Fruit fly (Drosophila melanogaster) whole organism, embryonic: Measurements from ENCODE around the gene CG9747.
A peak's percentile ranks its signal among the peaks of the same experiment; 100 is the strongest.

Experiments used
- ATbp ChIP-seq: fragments of 200-800 bp; sonication (Bioruptor generic); optimal IDR thresholded peaks from 2 replicates; lab custom pipeline; 2017; ENCODE audit warnings: missing biosample characterization, mild to moderate bottlenecking, missing genetic modification characterization, missing genetic modification reagents
- CG10209 ChIP-seq: fragments of 200-800 bp; sonication (Bioruptor generic); optimal IDR thresholded peaks from 3 replicates; lab custom pipeline; 2017; ENCODE audit warnings: missing biosample characterization, mild to moderate bottlenecking, missing genetic modification characterization, missing genetic modification reagents
- CG12071 ChIP-seq: fragments of 200-800 bp; sonication (Bioruptor generic); optimal IDR thresholded peaks from 3 replicates; lab custom pipeline; 2018; ENCODE audit warnings: missing biosample characterization, mild to moderate bottlenecking, missing genetic modification characterization
- CG12659 ChIP-seq: fragments of 200-800 bp; sonication (Bioruptor generic); optimal IDR thresholded peaks from 3 replicates; lab custom pipeline; 2017; ENCODE audit warnings: mild to moderate bottlenecking, missing biosample characterization, missing genetic modification reagents, missing genetic modification characterization
- CG12769 ChIP-seq: fragments of 200-800 bp; sonication (Bioruptor generic); optimal IDR thresholded peaks from 2 replicates; lab custom pipeline; 2019; ENCODE audit warnings: missing biosample characterization, mild to moderate bottlenecking, missing genetic modification characterization, moderate library complexity
- CG14860 ChIP-seq: fragments of 200-800 bp; sonication (Bioruptor generic); IDR thresholded peaks from 3 replicates; pipeline ENCODE4 v1.3.6; 2022; ENCODE audit warnings: missing biosample characterization, missing genetic modification characterization; ENCODE audit not compliant: partially characterized antibody
- CG15514 ChIP-seq: fragments of 200-800 bp; sonication (Bioruptor generic); optimal IDR thresholded peaks from 3 replicates; lab custom pipeline; 2017; ENCODE audit warnings: missing biosample characterization, missing genetic modification characterization, mild to moderate bottlenecking, moderate library complexity, missing genetic modification reagents
- CG16813 ChIP-seq: fragments of 200-800 bp; sonication (Bioruptor generic); IDR thresholded peaks from 3 replicates; pipeline ENCODE4 v1.3.6; 2022; ENCODE audit warnings: missing biosample characterization, missing genetic modification characterization; ENCODE audit not compliant: partially characterized antibody
- CG17612 ChIP-seq: fragments of 200-800 bp; sonication (Bioruptor generic); IDR thresholded peaks from 2 replicates; pipeline ENCODE4 v1.3.6; 2022; ENCODE audit warnings: missing biosample characterization, missing genetic modification characterization
- CG17802 ChIP-seq: fragments of 200-800 bp; sonication (Bioruptor generic); optimal IDR thresholded peaks from 2 replicates; lab custom pipeline; 2018; ENCODE audit warnings: missing biosample characterization, mild to moderate bottlenecking, missing genetic modification characterization, moderate library complexity
- CG2199 ChIP-seq: fragments of 200-800 bp; sonication (Bioruptor generic); IDR thresholded peaks from 3 replicates; pipeline ENCODE4 v1.3.6; 2022; ENCODE audit warnings: missing biosample characterization, missing genetic modification characterization
- CG32767 ChIP-seq: fragments of 200-800 bp; sonication (Bioruptor generic); IDR thresholded peaks from 2 replicates; pipeline ENCODE4 v1.3.6; 2022; ENCODE audit warnings: missing biosample characterization, missing genetic modification characterization
- CG33213 ChIP-seq: fragments of 200-800 bp; sonication (Bioruptor generic); optimal IDR thresholded peaks from 3 replicates; lab custom pipeline; 2016; ENCODE audit warnings: missing biosample characterization, missing genetic modification characterization
- CG34376 ChIP-seq: fragments of 200-800 bp; sonication (Bioruptor generic); optimal IDR thresholded peaks from 2 replicates; lab custom pipeline; 2018; ENCODE audit warnings: missing biosample characterization, mild to moderate bottlenecking, missing genetic modification characterization
- CG3726 ChIP-seq: fragments of 200-800 bp; sonication (Bioruptor generic); IDR thresholded peaks from 3 replicates; pipeline ENCODE4, ENCODE4 v1.3.6; 2022; ENCODE audit warnings: missing biosample characterization, missing genetic modification characterization
- CG3995 ChIP-seq: fragments of 200-800 bp; sonication (Bioruptor generic); optimal IDR thresholded peaks from 3 replicates; lab custom pipeline; 2016; ENCODE audit warnings: missing biosample characterization, missing genetic modification characterization
- CG4854 ChIP-seq: fragments of 200-800 bp; sonication (Bioruptor generic); optimal IDR thresholded peaks from 2 replicates; lab custom pipeline; 2016; ENCODE audit warnings: missing biosample characterization, missing genetic modification characterization, inconsistent platforms
- CG5953 ChIP-seq: fragments of 200-800 bp; sonication (Bioruptor generic); IDR thresholded peaks from 2 replicates; pipeline ENCODE4 v1.3.6; 2022; ENCODE audit warnings: missing biosample characterization, missing genetic modification characterization
- CG6854 ChIP-seq: fragments of 200-800 bp; sonication (Bioruptor generic); optimal IDR thresholded peaks from 3 replicates; lab custom pipeline; 2017; ENCODE audit warnings: missing biosample characterization, mild to moderate bottlenecking, missing genetic modification characterization
- CG7556 ChIP-seq: fragments of 200-800 bp; sonication (Bioruptor generic); optimal IDR thresholded peaks from 2 replicates; lab custom pipeline; 2017; ENCODE audit warnings: missing biosample characterization, mild to moderate bottlenecking, missing genetic modification characterization
- CG8290 ChIP-seq, 3 experiments: fragments of 200-800 bp; sonication (Bioruptor generic); optimal IDR thresholded peaks; 2 replicates each; lab custom pipeline; 2016 to 2019; ENCODE audit warnings: missing biosample characterization in 3 of 3, missing genetic modification characterization in 3 of 3, mild to moderate bottlenecking in 2 of 3, moderate library complexity in 1 of 3
- CG9727 ChIP-seq: fragments of 200-800 bp; sonication (Bioruptor generic); optimal IDR thresholded peaks from 3 replicates; lab custom pipeline; 2017; ENCODE audit warnings: missing biosample characterization, mild to moderate bottlenecking, missing genetic modification characterization
- Camta ChIP-seq: fragments of 200-800 bp; sonication (Bioruptor generic); optimal IDR thresholded peaks from 2 replicates; lab custom pipeline; 2016; ENCODE audit warnings: missing biosample characterization, missing genetic modification characterization
- Fer3 ChIP-seq: fragments of 200-800 bp; sonication (Bioruptor generic); optimal IDR thresholded peaks from 2 replicates; lab custom pipeline; 2018; ENCODE audit warnings: missing biosample characterization, mild to moderate bottlenecking, missing genetic modification characterization, moderate library complexity
- HHEX ChIP-seq: fragments of 200-800 bp; sonication (Bioruptor generic); optimal IDR thresholded peaks from 3 replicates; lab custom pipeline; 2017; ENCODE audit warnings: missing biosample characterization, mild to moderate bottlenecking, missing genetic modification characterization, missing genetic modification reagents
- HmgZ ChIP-seq: fragments of 200-800 bp; sonication (Bioruptor generic); optimal IDR thresholded peaks from 2 replicates; lab custom pipeline; 2018; ENCODE audit warnings: missing biosample characterization, mild to moderate bottlenecking, missing genetic modification characterization
- Med ChIP-seq: fragments of 200-800 bp; sonication (Bioruptor generic); peaks from one replicate; lab custom pipeline; 2016; ENCODE audit warnings: missing biosample characterization, missing genetic modification characterization, mild to moderate bottlenecking, inconsistent platforms, moderate library complexity
- Scr ChIP-seq: fragments of 200-800 bp; sonication (Bioruptor generic); IDR thresholded peaks from 2 replicates; pipeline ENCODE4 v1.3.6; 2022; ENCODE audit warnings: missing biosample characterization, missing genetic modification characterization; ENCODE audit not compliant: partially characterized antibody
- Side ChIP-seq: fragments of 200-800 bp; sonication (Bioruptor generic); optimal IDR thresholded peaks from 2 replicates; lab custom pipeline; 2016; ENCODE audit warnings: missing biosample characterization, missing genetic modification characterization
- ab ChIP-seq: fragments of 200-800 bp; sonication (Bioruptor generic); optimal IDR thresholded peaks from 2 replicates; lab custom pipeline; 2016; ENCODE audit warnings: missing biosample characterization, missing genetic modification characterization
- abd-A ChIP-seq: fragments of 200-800 bp; sonication (Bioruptor generic); optimal IDR thresholded peaks from 3 replicates; lab custom pipeline; 2019; ENCODE audit warnings: missing biosample characterization, mild to moderate bottlenecking, missing genetic modification characterization, moderate library complexity
- ara ChIP-seq: fragments of 200-800 bp; sonication (Bioruptor generic); IDR thresholded peaks from 2 replicates; pipeline ENCODE4 v1.3.6; 2022; ENCODE audit warnings: missing biosample characterization, missing genetic modification characterization
- btn ChIP-seq: fragments of 200-800 bp; sonication (Bioruptor generic); optimal IDR thresholded peaks from 2 replicates; lab custom pipeline; 2016; ENCODE audit warnings: missing biosample characterization, missing genetic modification characterization
- caup ChIP-seq: fragments of 200-800 bp; sonication (Bioruptor generic); optimal IDR thresholded peaks from 3 replicates; lab custom pipeline; 2017; ENCODE audit warnings: missing biosample characterization, mild to moderate bottlenecking, missing genetic modification characterization, moderate library complexity; ENCODE audit not compliant: severe bottlenecking
- chinmo ChIP-seq: fragments of 200-800 bp; sonication (Bioruptor generic); IDR thresholded peaks from 4 replicates; pipeline ENCODE4 v1.3.6; 2022; ENCODE audit warnings: missing biosample characterization, missing genetic modification characterization; ENCODE audit not compliant: partially characterized antibody
- croc ChIP-seq: fragments of 200-800 bp; sonication (Bioruptor generic); conservative IDR thresholded peaks from 3 replicates; pipeline ENCODE4 v1.3.6; 2022; ENCODE audit warnings: missing biosample characterization, missing genetic modification characterization
- da ChIP-seq: fragments of 200-800 bp; sonication (Bioruptor generic); optimal IDR thresholded peaks from 2 replicates; lab custom pipeline; 2016; ENCODE audit warnings: missing biosample characterization, missing genetic modification characterization
- gcm ChIP-seq: fragments of 200-800 bp; sonication (Bioruptor generic); optimal IDR thresholded peaks from 2 replicates; lab custom pipeline; 2019; ENCODE audit warnings: missing biosample characterization, mild to moderate bottlenecking, missing genetic modification characterization, moderate library complexity
- her ChIP-seq: fragments of 200-800 bp; sonication (Bioruptor generic); optimal IDR thresholded peaks from 2 replicates; lab custom pipeline; 2016; ENCODE audit warnings: missing biosample characterization, missing genetic modification characterization
- lab ChIP-seq: fragments of 200-800 bp; sonication (Bioruptor generic); optimal IDR thresholded peaks from 3 replicates; lab custom pipeline; 2017; ENCODE audit warnings: missing biosample characterization, missing genetic modification characterization, mild to moderate bottlenecking, moderate library complexity, missing genetic modification reagents
- lmd ChIP-seq: fragments of 200-800 bp; sonication (Bioruptor generic); IDR thresholded peaks from 2 replicates; pipeline ENCODE4 v1.3.6; 2022; ENCODE audit warnings: missing biosample characterization, missing genetic modification characterization
- mirr ChIP-seq: fragments of 200-800 bp; sonication (Bioruptor generic); optimal IDR thresholded peaks from 3 replicates; lab custom pipeline; 2018; ENCODE audit warnings: missing biosample characterization, mild to moderate bottlenecking, missing genetic modification characterization
- otp ChIP-seq: fragments of 200-800 bp; sonication (Bioruptor generic); IDR thresholded peaks from 3 replicates; pipeline ENCODE4, ENCODE4 v1.3.6; 2022; ENCODE audit warnings: missing biosample characterization, missing genetic modification characterization
- pfk ChIP-seq: fragments of 200-800 bp; sonication (Bioruptor generic); optimal IDR thresholded peaks from 2 replicates; lab custom pipeline; 2018; ENCODE audit warnings: missing biosample characterization, mild to moderate bottlenecking, missing genetic modification characterization, moderate library complexity
- pita ChIP-seq: fragments of 200-800 bp; sonication (Bioruptor generic); optimal IDR thresholded peaks from 2 replicates; lab custom pipeline; 2017; ENCODE audit warnings: missing biosample characterization, mild to moderate bottlenecking, missing genetic modification characterization
- slou ChIP-seq: fragments of 200-800 bp; sonication (Bioruptor generic); optimal IDR thresholded peaks from 3 replicates; lab custom pipeline; 2016; ENCODE audit warnings: missing biosample characterization, missing genetic modification characterization
- so ChIP-seq: fragments of 200-800 bp; sonication (Bioruptor generic); IDR thresholded peaks from 3 replicates; pipeline ENCODE4 v1.3.6; 2022; ENCODE audit warnings: missing biosample characterization, missing genetic modification characterization
- sob ChIP-seq: fragments of 200-800 bp; sonication (Bioruptor generic); IDR thresholded peaks from 2 replicates; pipeline ENCODE4 v1.3.6; 2022; ENCODE audit warnings: missing biosample characterization, missing genetic modification characterization
- stc ChIP-seq: fragments of 200-800 bp; sonication (Bioruptor generic); IDR thresholded peaks from 2 replicates; pipeline ENCODE4 v1.3.6; 2022; ENCODE audit warnings: missing biosample characterization, missing genetic modification characterization
- wek ChIP-seq: fragments of 200-800 bp; sonication (Bioruptor generic); optimal IDR thresholded peaks from 3 replicates; lab custom pipeline; 2018; ENCODE audit warnings: missing biosample characterization, mild to moderate bottlenecking, missing genetic modification characterization, moderate library complexity

The CG9747 gene

DNA sequence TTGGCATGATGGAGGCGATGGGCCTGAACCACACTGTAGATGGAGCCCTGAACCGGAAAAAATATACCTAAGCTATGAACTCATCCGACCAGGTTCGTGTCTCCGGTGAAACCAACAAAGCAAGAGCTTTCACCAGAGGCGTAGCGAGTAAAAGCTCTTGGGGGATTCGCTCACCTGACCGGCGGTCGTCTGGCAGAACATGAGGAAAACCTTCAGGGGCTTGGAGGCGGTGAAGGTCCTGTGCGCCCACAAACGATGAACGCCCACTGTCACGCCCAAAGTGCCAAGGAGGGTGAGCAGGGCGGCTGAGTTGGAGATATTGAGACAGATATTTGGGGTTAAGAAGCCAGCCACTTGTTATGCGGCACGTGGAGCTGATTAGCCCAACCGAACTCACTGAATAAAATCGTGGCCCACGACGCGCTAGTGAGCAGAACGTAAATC, 4.6 kb upstream of the CG9747 start (continued):
- TF ChIP-seq wek (GFP tag; lab: Kevin White, UChicago) = no peak
- TF ChIP-seq CG3995 = no peak
- TF ChIP-seq abd-A (tag; lab: Kevin White, UChicago) = no peak
- TF ChIP-seq CG14860 (GFP tag; lab: Robert Waterston, UW) = no peak
- peak; percentile 5 for TF ChIP-seq Side
- TF ChIP-seq HmgZ (tag; lab: Kevin White, UChicago) = peak; percentile 78
- TF ChIP-seq gcm = no peak
- no peak for TF ChIP-seq CG7556 (GFP tag; lab: Kevin White, UChicago)
- peak; percentile 25 for TF ChIP-seq CG6854
- no peak for TF ChIP-seq da (GFP tag; lab: Kevin White, UChicago)
- peak; percentile 56 for TF ChIP-seq pita (GFP tag; lab: Kevin White, UChicago)
- TF ChIP-seq stc (GFP tag; lab: Robert Waterston, UW) = peak; percentile 39
- TF ChIP-seq CG16813 (GFP tag; lab: Robert Waterston, UW) = no peak
- peak; percentile 72 for TF ChIP-seq her (GFP tag; lab: Kevin White, UChicago)
- 0 out of 2 replicates have a peak, but pooled peaks have one; percentile 49 for TF ChIP-seq ara (GFP tag; lab: Robert Waterston, UW)
- TF ChIP-seq croc (GFP tag; lab: Robert Waterston, UW) = no peak
- TF ChIP-seq CG12659 (GFP tag; lab: Kevin White, UChicago) = peak; percentile 47
- TF ChIP-seq Fer3 (tag; lab: Kevin White, UChicago) = peak; percentile 14
- TF ChIP-seq CG2199 = no peak
- no peak for TF ChIP-seq slou (GFP tag; lab: Kevin White, UChicago)
- TF ChIP-seq ab (GFP tag; lab: Kevin White, UChicago) = no peak
- TF ChIP-seq CG32767 (GFP tag; lab: Robert Waterston, UW) = no peak
- TF ChIP-seq btn (GFP tag; lab: Kevin White, UChicago) = no peak
- no peak for TF ChIP-seq CG3726
- TF ChIP-seq so (GFP tag; lab: Robert Waterston, UW) = no peak
- no peak for TF ChIP-seq CG17802 (tag; lab: Kevin White, UChicago)
- TF ChIP-seq pfk (GFP tag; lab: Kevin White, UChicago) = no peak
- no peak for TF ChIP-seq Scr
- TF ChIP-seq, all 482 proteins: peak for 208

dm6 chr3R:30193826-30194225, 2.8 kb upstream of the CG9747 start:
- peak; percentile 15 for TF ChIP-seq CG12769 (tag; lab: Kevin White, UChicago)
- peak; percentile 25 for TF ChIP-seq mirr (GFP tag; lab: Kevin White, UChicago)
- peak; percentile 36 for TF ChIP-seq CG12071 (GFP tag; lab: Kevin White, UChicago)
- 0 out of 3 replicates have a peak, but pooled peaks have one; percentile 22 for TF ChIP-seq otp (GFP tag; lab: Robert Waterston, UW)
- no peak for TF ChIP-seq CG4854 (GFP tag; lab: Kevin White, UChicago)
- peak; percentile 15 for TF ChIP-seq HHEX (GFP tag; lab: Kevin White, UChicago)
- TF ChIP-seq lab = peak; percentile 31
- TF ChIP-seq CG15514 (GFP tag; lab: Kevin White, UChicago) = peak; percentile 1
- TF ChIP-seq CG17612 = 0 out of 2 replicates have a peak, but pooled peaks have one; percentile 24
- TF ChIP-seq Camta (GFP tag; lab: Kevin White, UChicago) = no peak
- no peak for TF ChIP-seq chinmo (GFP tag; lab: Robert Waterston, UW)
- TF ChIP-seq ATbp (GFP tag; lab: Kevin White, UChicago) = peak; percentile 38
- TF ChIP-seq CG10209 (GFP tag; lab: Kevin White, UChicago) = peak; percentile 0
- TF ChIP-seq CG9727 (GFP tag; lab: Kevin White, UChicago) = no peak
- no peak for TF ChIP-seq CG34376 (GFP tag; lab: Kevin White, UChicago)
- peak; percentile 35; the same call in 1 of the 2 replicates for TF ChIP-seq sob (GFP tag; lab: Robert Waterston, UW)
- TF ChIP-seq CG8290 (GFP tag; optimal IDR thresholded peaks at IDR 0.05; lab: Kevin White, UChicago) = no peak
- TF ChIP-seq CG8290 (tag; optimal IDR thresholded peaks at IDR 0.05; lab: Kevin White, UChicago) = peak in 1 of 2 experiments; percentile 50
- peak; percentile 13; the same call in 1 of the 2 replicates for TF ChIP-seq CG32767 (GFP tag; lab: Robert Waterston, UW)
- TF ChIP-seq CG33213 = no peak
- TF ChIP-seq lmd = no peak
- TF ChIP-seq caup (GFP tag; lab: Kevin White, UChicago) = peak; percentile 6
- peak; percentile 82 for TF ChIP-seq Med
- peak; percentile 20; the same call in 1 of the 2 replicates for TF ChIP-seq CG5953 (GFP tag; lab: Robert Waterston, UW)
